Fruit fly (Drosophila melanogaster): ENCODE results near the gene JTBR.

JTBR gene

dm6 chr3L:1754935-1755334 is 47.7 kb downstream of the JTBR start:
- TF ChIP-seq pad (GFP tag; optimal IDR thresholded peaks at IDR 0.05): no peak
- TF ChIP-seq Crg-1 (GFP tag; optimal IDR thresholded peaks at IDR 0.05): no peak
- TF ChIP-seq kay (GFP tag; ENCODE audit: borderline replicate concordance): no peak
- no peak for TF ChIP-seq Clk (GFP tag; optimal IDR thresholded peaks at IDR 0.05)
- no peak for TF ChIP-seq Mnt (GFP tag; optimal IDR thresholded peaks at IDR 0.05)
- no peak for TF ChIP-seq CG14711 (tag; optimal IDR thresholded peaks at IDR 0.05)
- TF ChIP-seq cic (GFP tag; optimal IDR thresholded peaks at IDR 0.05): no peak
- TF ChIP-seq CG33017 (tag; optimal IDR thresholded peaks at IDR 0.05): no peak
- no peak for TF ChIP-seq CG7101 (tag; optimal IDR thresholded peaks at IDR 0.05)
- no peak for TF ChIP-seq cnc (optimal IDR thresholded peaks at IDR 0.05)
- no peak for TF ChIP-seq tj (GFP tag; optimal IDR thresholded peaks at IDR 0.05)
- no peak for TF ChIP-seq CG5204 (GFP tag; optimal IDR thresholded peaks at IDR 0.05)
- no peak for TF ChIP-seq CG7045 (GFP tag; optimal IDR thresholded peaks at IDR 0.05)
- no peak for TF ChIP-seq toe (GFP tag; optimal IDR thresholded peaks at IDR 0.05)
- TF ChIP-seq bab1 (GFP tag; optimal IDR thresholded peaks at IDR 0.05): no peak
- TF ChIP-seq CG12768 (GFP tag; optimal IDR thresholded peaks at IDR 0.05): no peak
- no peak for TF ChIP-seq CG11617 (GFP tag; optimal IDR thresholded peaks at IDR 0.05)
- TF ChIP-seq Hr96 (GFP tag; optimal IDR thresholded peaks at IDR 0.05): no peak
- no peak for TF ChIP-seq ovo (GFP tag; optimal IDR thresholded peaks at IDR 0.05)

dm6 chr3L:1754262-1754661 is 48.4 kb downstream of the JTBR start:
- TF ChIP-seq ovo (GFP tag; optimal IDR thresholded peaks at IDR 0.05) (no peak), tj (GFP tag; optimal IDR thresholded peaks at IDR 0.05) (peak; percentile 33)
